Fruit fly (Drosophila melanogaster) whole organism, embryonic: Measurements from ENCODE around the gene CG14085.
A peak's percentile ranks its signal among the peaks of the same experiment; 100 is the strongest.

Source experiments
- Asciz ChIP-seq: fragments of 200-800 bp; sonication (Bioruptor generic); optimal IDR thresholded peaks from 2 replicates; lab custom pipeline; 2017; ENCODE audit warnings: missing biosample characterization, mild to moderate bottlenecking, missing genetic modification characterization, missing genetic modification reagents
- Atf-2 ChIP-seq: fragments of 200-800 bp; sonication (Bioruptor generic); optimal IDR thresholded peaks from 2 replicates; lab custom pipeline; 2016; ENCODE audit warnings: missing biosample characterization, missing genetic modification characterization
- CG1024 ChIP-seq: fragments of 200-800 bp; sonication (Bioruptor generic); IDR thresholded peaks from 2 replicates; pipeline ENCODE4 v1.3.6; 2022; ENCODE audit warnings: missing biosample characterization, missing genetic modification characterization
- CG10274 ChIP-seq: fragments of 200-800 bp; sonication (Bioruptor generic); optimal IDR thresholded peaks from 3 replicates; lab custom pipeline; 2017; ENCODE audit warnings: missing biosample characterization, mild to moderate bottlenecking, missing genetic modification characterization
- CG12219 ChIP-seq: fragments of 200-800 bp; sonication (Bioruptor generic); optimal IDR thresholded peaks from 3 replicates; lab custom pipeline; 2018; ENCODE audit warnings: missing biosample characterization, mild to moderate bottlenecking, missing genetic modification characterization
- CG12391 ChIP-seq: fragments of 200-800 bp; sonication (Bioruptor generic); optimal IDR thresholded peaks from 3 replicates; lab custom pipeline; 2018; ENCODE audit warnings: missing biosample characterization, mild to moderate bottlenecking, missing genetic modification characterization, moderate library complexity
- CG13123 ChIP-seq: fragments of 200-800 bp; sonication (Bioruptor generic); optimal IDR thresholded peaks from 2 replicates; lab custom pipeline; 2016; ENCODE audit warnings: missing biosample characterization, missing genetic modification characterization
- CG14050 ChIP-seq: fragments of 200-800 bp; sonication (Bioruptor generic); IDR thresholded peaks from 3 replicates; pipeline ENCODE4 v1.3.6; 2022; ENCODE audit warnings: missing biosample characterization, missing genetic modification characterization
- CG16813 ChIP-seq: fragments of 200-800 bp; sonication (Bioruptor generic); IDR thresholded peaks from 3 replicates; pipeline ENCODE4 v1.3.6; 2022; ENCODE audit warnings: missing biosample characterization, missing genetic modification characterization; ENCODE audit not compliant: partially characterized antibody
- CG17912 ChIP-seq: fragments of 200-800 bp; sonication (Bioruptor generic); optimal IDR thresholded peaks from 2 replicates; lab custom pipeline; 2018; ENCODE audit warnings: missing biosample characterization, mild to moderate bottlenecking, missing genetic modification characterization
- CG31441 ChIP-seq: fragments of 200-800 bp; sonication (Bioruptor generic); IDR thresholded peaks from 2 replicates; pipeline ENCODE4 v1.3.6; 2022; ENCODE audit warnings: missing biosample characterization, missing genetic modification characterization
- CG33557 ChIP-seq: fragments of 200-800 bp; sonication (Bioruptor generic); optimal IDR thresholded peaks from 2 replicates; lab custom pipeline; 2019; ENCODE audit warnings: missing biosample characterization, mild to moderate bottlenecking, missing genetic modification characterization, moderate library complexity
- CG6689 ChIP-seq: fragments of 200-800 bp; sonication (Bioruptor generic); IDR thresholded peaks from 2 replicates; pipeline ENCODE4 v1.3.6; 2022; ENCODE audit warnings: missing biosample characterization, missing genetic modification characterization
- D19A ChIP-seq: fragments of 200-800 bp; optimal IDR thresholded peaks from 3 replicates; lab custom pipeline; 2019; ENCODE audit warnings: missing biosample characterization, mild to moderate bottlenecking, missing genetic modification characterization, moderate library complexity
- Ets65A ChIP-seq: fragments of 200-800 bp; sonication (Bioruptor generic); peaks from one replicate; lab custom pipeline; 2016; ENCODE audit warnings: missing biosample characterization, missing genetic modification characterization
- Fer3 ChIP-seq: fragments of 200-800 bp; sonication (Bioruptor generic); optimal IDR thresholded peaks from 2 replicates; lab custom pipeline; 2018; ENCODE audit warnings: missing biosample characterization, mild to moderate bottlenecking, missing genetic modification characterization, moderate library complexity
- HLHmδ ChIP-seq: fragments of 200-800 bp; sonication (Bioruptor generic); optimal IDR thresholded peaks from 2 replicates; lab custom pipeline; 2018; ENCODE audit warnings: missing biosample characterization, mild to moderate bottlenecking, missing genetic modification characterization, moderate library complexity
- Hr78 ChIP-seq, 2 experiments: fragments of 200-800 bp in 1 of 2; fragments of >200 bp in 1 of 2; sonication (Bioruptor generic) in 1 of 2; optimal IDR thresholded peaks; 2 replicates each; lab custom pipeline; 2017 to 2019; ENCODE audit warnings: missing biosample characterization in 2 of 2, missing genetic modification characterization in 2 of 2, mild to moderate bottlenecking in 1 of 2, moderate library complexity in 1 of 2
- Hsf ChIP-seq: fragments of 200-800 bp; sonication (Bioruptor generic); optimal IDR thresholded peaks from 3 replicates; lab custom pipeline; 2016; ENCODE audit warnings: missing biosample characterization, missing genetic modification characterization
- Kr ChIP-seq: fragments of 200-800 bp; sonication (Bioruptor generic); optimal IDR thresholded peaks from 2 replicates; lab custom pipeline; 2017; ENCODE audit warnings: missing biosample characterization, mild to moderate bottlenecking, missing genetic modification characterization
- Lhr ChIP-seq: fragments of 200-800 bp; sonication (Bioruptor generic); optimal IDR thresholded peaks from 3 replicates; lab custom pipeline; 2017; ENCODE audit warnings: mild to moderate bottlenecking, missing biosample characterization, missing genetic modification reagents, missing genetic modification characterization
- Meics ChIP-seq: fragments of 200-800 bp; sonication (Bioruptor generic); optimal IDR thresholded peaks from 2 replicates; lab custom pipeline; 2017; ENCODE audit warnings: missing biosample characterization, mild to moderate bottlenecking, missing genetic modification characterization
- Myb ChIP-seq: fragments of 200-800 bp; sonication (Bioruptor generic); optimal IDR thresholded peaks from 2 replicates; lab custom pipeline; 2016; ENCODE audit warnings: missing biosample characterization, missing genetic modification characterization
- NK7.1 ChIP-seq: fragments of 200-800 bp; sonication (Bioruptor generic); optimal IDR thresholded peaks from 3 replicates; lab custom pipeline; 2016; ENCODE audit warnings: missing biosample characterization, missing genetic modification characterization
- Opbp ChIP-seq: fragments of 200-800 bp; sonication (Bioruptor generic); IDR thresholded peaks from 3 replicates; pipeline ENCODE4 v1.3.6; 2022; ENCODE audit warnings: missing biosample characterization, missing genetic modification characterization; ENCODE audit not compliant: partially characterized antibody
- Optix ChIP-seq: fragments of 200-800 bp; sonication (Bioruptor generic); IDR thresholded peaks from 3 replicates; pipeline ENCODE4 v1.3.6; 2022; ENCODE audit warnings: missing biosample characterization, missing genetic modification characterization
- amos ChIP-seq: fragments of 200-800 bp; sonication (Bioruptor generic); IDR thresholded peaks from 2 replicates; pipeline ENCODE4 v1.3.6; 2022; ENCODE audit warnings: missing biosample characterization, missing genetic modification characterization; ENCODE audit not compliant: partially characterized antibody
- az2 ChIP-seq: fragments of 200-800 bp; sonication (Bioruptor generic); optimal IDR thresholded peaks from 3 replicates; lab custom pipeline; 2016; ENCODE audit warnings: missing biosample characterization, missing genetic modification characterization
- bbx ChIP-seq: fragments of 200-800 bp; sonication (Bioruptor generic); IDR thresholded peaks from 2 replicates; pipeline ENCODE4 v1.3.6; 2022; ENCODE audit warnings: missing biosample characterization, missing genetic modification characterization; ENCODE audit not compliant: partially characterized antibody
- da ChIP-seq: fragments of 200-800 bp; sonication (Bioruptor generic); optimal IDR thresholded peaks from 2 replicates; lab custom pipeline; 2016; ENCODE audit warnings: missing biosample characterization, missing genetic modification characterization
- dmrt11E ChIP-seq: fragments of 200-800 bp; sonication (Bioruptor generic); optimal IDR thresholded peaks from 3 replicates; lab custom pipeline; 2018; ENCODE audit warnings: missing biosample characterization, mild to moderate bottlenecking, missing genetic modification characterization, moderate library complexity
- en ChIP-seq: fragments of 200-800 bp; sonication (Bioruptor generic); optimal IDR thresholded peaks from 2 replicates; lab custom pipeline; 2016; ENCODE audit warnings: missing biosample characterization, missing genetic modification characterization
- fru ChIP-seq: fragments of >200 bp; optimal IDR thresholded peaks from 2 replicates; lab custom pipeline; 2017
- fu2 ChIP-seq: fragments of 200-800 bp; sonication (Bioruptor generic); optimal IDR thresholded peaks from 2 replicates; lab custom pipeline; 2016; ENCODE audit warnings: missing biosample characterization, missing genetic modification characterization
- inv ChIP-seq: fragments of 200-800 bp; sonication (Bioruptor generic); IDR thresholded peaks from 2 replicates; pipeline ENCODE4 v1.3.6; 2022; ENCODE audit warnings: missing biosample characterization, missing genetic modification characterization; ENCODE audit not compliant: partially characterized antibody
- jumu ChIP-seq: fragments of 200-800 bp; sonication (Bioruptor generic); optimal IDR thresholded peaks from 3 replicates; lab custom pipeline; 2016; ENCODE audit warnings: missing biosample characterization, missing genetic modification characterization
- ken ChIP-seq: fragments of 200-800 bp; sonication (Bioruptor generic); IDR thresholded peaks from 3 replicates; pipeline ENCODE4 v1.3.6; 2022; ENCODE audit warnings: missing biosample characterization, missing genetic modification characterization
- kni ChIP-seq: fragments of 200-800 bp; sonication (Bioruptor generic); optimal IDR thresholded peaks from 3 replicates; lab custom pipeline; 2017; ENCODE audit warnings: mild to moderate bottlenecking, missing biosample characterization, missing genetic modification reagents, missing genetic modification characterization
- lbe ChIP-seq: fragments of 200-800 bp; sonication (Bioruptor generic); optimal IDR thresholded peaks from 2 replicates; lab custom pipeline; 2016; ENCODE audit warnings: missing biosample characterization, mild to moderate bottlenecking, missing genetic modification characterization
- maf-S ChIP-seq: fragments of 200-800 bp; sonication (Bioruptor generic); optimal IDR thresholded peaks from 2 replicates; lab custom pipeline; 2016; ENCODE audit warnings: missing biosample characterization, missing genetic modification characterization
- nmo ChIP-seq: fragments of 200-800 bp; sonication (Bioruptor generic); optimal IDR thresholded peaks from 2 replicates; lab custom pipeline; 2018; ENCODE audit warnings: missing biosample characterization, mild to moderate bottlenecking, missing genetic modification characterization, moderate library complexity
- nom ChIP-seq: fragments of 200-800 bp; sonication (Bioruptor generic); optimal IDR thresholded peaks from 2 replicates; lab custom pipeline; 2017; ENCODE audit warnings: missing biosample characterization, missing genetic modification characterization, mild to moderate bottlenecking, moderate library complexity, missing genetic modification reagents
- otp ChIP-seq: fragments of 200-800 bp; sonication (Bioruptor generic); IDR thresholded peaks from 3 replicates; pipeline ENCODE4, ENCODE4 v1.3.6; 2022; ENCODE audit warnings: missing biosample characterization, missing genetic modification characterization
- peb ChIP-seq: fragments of 200-800 bp; sonication (Bioruptor generic); IDR thresholded peaks from 2 replicates; pipeline ENCODE4 v1.3.6; 2022; ENCODE audit warnings: missing biosample characterization, missing genetic modification characterization
- repo ChIP-seq: fragments of 200-800 bp; sonication (Bioruptor generic); optimal IDR thresholded peaks from 2 replicates; lab custom pipeline; 2016; ENCODE audit warnings: missing biosample characterization, missing genetic modification characterization
- schlank ChIP-seq: fragments of 200-800 bp; sonication (Bioruptor generic); optimal IDR thresholded peaks from 2 replicates; lab custom pipeline; 2018; ENCODE audit warnings: missing biosample characterization, mild to moderate bottlenecking, missing genetic modification characterization
- so ChIP-seq: fragments of 200-800 bp; sonication (Bioruptor generic); IDR thresholded peaks from 3 replicates; pipeline ENCODE4 v1.3.6; 2022; ENCODE audit warnings: missing biosample characterization, missing genetic modification characterization
- sr ChIP-seq: fragments of 200-800 bp; sonication (Bioruptor generic); IDR thresholded peaks from 3 replicates; pipeline ENCODE4 v1.3.6; 2022; ENCODE audit warnings: missing biosample characterization, missing genetic modification characterization
- twi ChIP-seq: fragments of 200-800 bp; optimal IDR thresholded peaks from 2 replicates; lab custom pipeline; 2019; ENCODE audit warnings: missing biosample characterization, mild to moderate bottlenecking, missing genetic modification characterization, moderate library complexity
- unc-4 ChIP-seq: fragments of 200-800 bp; sonication (Bioruptor generic); IDR thresholded peaks from 2 replicates; pipeline ENCODE4 v1.3.6; 2022; ENCODE audit warnings: missing biosample characterization, missing genetic modification characterization; ENCODE audit not compliant: partially characterized antibody
- wor ChIP-seq: fragments of 200-800 bp; sonication (Bioruptor generic); IDR thresholded peaks from 2 replicates; pipeline ENCODE4 v1.3.6; 2022; ENCODE audit warnings: missing biosample characterization, missing genetic modification characterization

CG14085 gene

dm6 chr3L:19260278-19260803 is 8.8 kb upstream of the CG14085 start, which contains the start of gene nes (continued):
- TF ChIP-seq repo (GFP tag; lab: Kevin White, UChicago) (no peak), jumu (GFP tag; lab: Kevin White, UChicago) (no peak), CG17912 (no peak), CG16813 (GFP tag; lab: Robert Waterston, UW) (peak; percentile 19; the same call in 1 of the 3 replicates), otp (GFP tag; lab: Robert Waterston, UW) (no peak), CG1024 (GFP tag; lab: Robert Waterston, UW) (no peak), twi (tag; lab: Kevin White, UChicago) (no peak), schlank (tag; lab: Kevin White, UChicago) (no peak), CG14050 (GFP tag; lab: Robert Waterston, UW) (peak; percentile 18; the same call in 1 of the 3 replicates), NK7.1 (GFP tag; lab: Kevin White, UChicago) (no peak), Opbp (GFP tag; lab: Robert Waterston, UW) (0 out of 3 replicates have a peak, but pooled peaks have one; percentile 31), ken (no peak), Myb (no peak), CG31441 (GFP tag; lab: Robert Waterston, UW) (no peak), CG12219 (GFP tag; lab: Kevin White, UChicago) (no peak), unc-4 (GFP tag; lab: Robert Waterston, UW) (no peak), CG12391 (tag; lab: Kevin White, UChicago) (peak; percentile 11), inv (GFP tag; lab: Robert Waterston, UW) (no peak), Hsf (GFP tag; lab: Kevin White, UChicago) (no peak), Kr (GFP tag; lab: Kevin White, UChicago) (no peak), D19A (tag; lab: Kevin White, UChicago) (no peak), bbx (peak; percentile 30; the same call in 1 of the 2 replicates), CG13123 (no peak), sr (GFP tag; lab: Robert Waterston, UW) (no peak), nom (peak; percentile 3), so (GFP tag; lab: Robert Waterston, UW) (no peak), da (GFP tag; lab: Kevin White, UChicago) (no peak), en (GFP tag; lab: Kevin White, UChicago) (no peak), Lhr (GFP tag; lab: Kevin White, UChicago) (no peak), CG6689 (GFP tag; lab: Robert Waterston, UW) (no peak), Meics (GFP tag; lab: Kevin White, UChicago) (no peak), Fer3 (no peak), dmrt11E (tag; lab: Kevin White, UChicago) (no peak), lbe (GFP tag; lab: Kevin White, UChicago) (no peak), CG33557 (GFP tag; lab: Kevin White, UChicago) (no peak), Ets65A (GFP tag; lab: Kevin White, UChicago) (peak; percentile 82), kni (GFP tag; lab: Kevin White, UChicago) (no peak), HLHmδ (GFP tag; lab: Kevin White, UChicago) (no peak), Atf-2 (GFP tag; lab: Kevin White, UChicago) (no peak), wor (GFP tag; lab: Robert Waterston, UW) (no peak), Optix (GFP tag; lab: Robert Waterston, UW) (no peak), Hr78 (GFP tag; optimal IDR thresholded peaks at IDR 0.05; lab: Kevin White, UChicago) (peak in 1 of 2 experiments; percentile 80), amos (GFP tag; lab: Robert Waterston, UW) (peak; percentile 32; the same call in 1 of the 2 replicates), fru (lab: Kevin White, UChicago) (no peak), fu2 (GFP tag; lab: Kevin White, UChicago) (no peak), nmo (GFP tag; lab: Kevin White, UChicago) (no peak), Asciz (GFP tag; lab: Kevin White, UChicago) (no peak), az2 (GFP tag; lab: Kevin White, UChicago) (no peak), CG10274 (GFP tag; lab: Kevin White, UChicago) (no peak), maf-S (no peak), peb (no peak)
